Fruit fly (Drosophila melanogaster) whole organism, prepupa: ENCODE data around the gene Polr2F.

Experiments used
- Blimp-1 ChIP-seq: fragments of 200-800 bp; sonication (Bioruptor generic); optimal IDR thresholded peaks from 3 replicates; lab custom pipeline; 2017; ENCODE audit warnings: missing biosample characterization, missing genetic modification characterization, mild to moderate bottlenecking, moderate library complexity, missing genetic modification reagents
- CG10669 ChIP-seq: fragments of 200-800 bp; sonication (Bioruptor generic); optimal IDR thresholded peaks from 3 replicates; lab custom pipeline; 2018; ENCODE audit warnings: missing biosample characterization, mild to moderate bottlenecking, missing genetic modification characterization, moderate library complexity
- CG11294 ChIP-seq: fragments of 200-800 bp; sonication (Bioruptor generic); IDR thresholded peaks from 2 replicates; pipeline ENCODE4 v1.3.6; 2022; ENCODE audit warnings: missing biosample characterization, missing genetic modification characterization
- CG11762 ChIP-seq: fragments of 200-800 bp; sonication (Bioruptor generic); optimal IDR thresholded peaks from 3 replicates; lab custom pipeline; 2016; ENCODE audit warnings: missing biosample characterization, missing genetic modification characterization; ENCODE audit not compliant: insufficient read depth
- CG11902 ChIP-seq: fragments of 200-800 bp; sonication (Bioruptor generic); optimal IDR thresholded peaks from 3 replicates; lab custom pipeline; 2016; ENCODE audit warnings: missing biosample characterization, missing genetic modification characterization
- CG15336 ChIP-seq: fragments of 200-800 bp; sonication (Bioruptor generic); IDR thresholded peaks from 2 replicates; pipeline ENCODE4 v1.3.6; 2022; ENCODE audit warnings: missing biosample characterization, missing genetic modification characterization
- CG16779 ChIP-seq: fragments of 200-800 bp; sonication (Bioruptor generic); optimal IDR thresholded peaks from 3 replicates; lab custom pipeline; 2017; ENCODE audit warnings: missing biosample characterization, mild to moderate bottlenecking, missing genetic modification characterization
- CG3032 ChIP-seq: fragments of 200-800 bp; optimal IDR thresholded peaks from 2 replicates; lab custom pipeline; 2019; ENCODE audit warnings: missing biosample characterization, mild to moderate bottlenecking, missing genetic modification characterization, moderate library complexity
- CG31627 ChIP-seq: fragments of 200-800 bp; sonication (Bioruptor generic); optimal IDR thresholded peaks from 3 replicates; lab custom pipeline; 2016; ENCODE audit warnings: missing biosample characterization, missing genetic modification characterization
- CG32006 ChIP-seq: fragments of 200-800 bp; sonication (Bioruptor generic); optimal IDR thresholded peaks from 3 replicates; lab custom pipeline; 2017; ENCODE audit warnings: missing biosample characterization, mild to moderate bottlenecking, missing genetic modification characterization
- CG34406 ChIP-seq: fragments of 200-800 bp; sonication (Bioruptor generic); optimal IDR thresholded peaks from 3 replicates; lab custom pipeline; 2016; ENCODE audit warnings: missing biosample characterization, missing genetic modification characterization
- CG3919 ChIP-seq: fragments of 200-800 bp; sonication (Bioruptor generic); optimal IDR thresholded peaks from 3 replicates; lab custom pipeline; 2016; ENCODE audit warnings: missing biosample characterization, missing genetic modification characterization
- CG4318 ChIP-seq: fragments of 200-800 bp; sonication (Bioruptor generic); optimal IDR thresholded peaks from 3 replicates; lab custom pipeline; 2017; ENCODE audit warnings: missing biosample characterization, mild to moderate bottlenecking, missing genetic modification characterization
- CG6163 ChIP-seq: fragments of 200-800 bp; sonication (Bioruptor generic); IDR thresholded peaks from 3 replicates; pipeline ENCODE4 v1.3.6; 2022; ENCODE audit warnings: missing biosample characterization, missing genetic modification characterization
- CG6276 ChIP-seq: fragments of 200-800 bp; sonication (Bioruptor generic); optimal IDR thresholded peaks from 2 replicates; lab custom pipeline; 2017; ENCODE audit warnings: missing biosample characterization, mild to moderate bottlenecking, missing genetic modification characterization
- CG6792 ChIP-seq: fragments of 200-800 bp; sonication (Bioruptor generic); optimal IDR thresholded peaks from 3 replicates; lab custom pipeline; 2016; ENCODE audit warnings: missing biosample characterization, missing genetic modification characterization
- CG6808 ChIP-seq: fragments of 200-800 bp; sonication (Bioruptor generic); optimal IDR thresholded peaks from 3 replicates; lab custom pipeline; 2017; ENCODE audit warnings: missing biosample characterization, missing genetic modification characterization, mild to moderate bottlenecking, moderate library complexity, missing genetic modification reagents
- CG6854 ChIP-seq: fragments of 200-800 bp; sonication (Bioruptor generic); optimal IDR thresholded peaks from 2 replicates; lab custom pipeline; 2017; ENCODE audit warnings: missing biosample characterization, mild to moderate bottlenecking, missing genetic modification characterization
- CG8119 ChIP-seq: fragments of 200-800 bp; sonication (Bioruptor generic); IDR thresholded peaks from 3 replicates; pipeline ENCODE4 v1.3.6; 2022; ENCODE audit warnings: missing biosample characterization, missing genetic modification characterization
- CG8632 ChIP-seq: fragments of 200-800 bp; sonication (Bioruptor generic); optimal IDR thresholded peaks from 3 replicates; lab custom pipeline; 2016; ENCODE audit warnings: missing biosample characterization, missing genetic modification characterization
- Eip75B ChIP-seq: fragments of 200-800 bp; sonication (Bioruptor generic); optimal IDR thresholded peaks from 3 replicates; lab custom pipeline; 2016; ENCODE audit warnings: missing biosample characterization, missing genetic modification characterization
- Eip78C ChIP-seq: fragments of 200-800 bp; sonication (Bioruptor generic); peaks from one replicate; lab custom pipeline; 2016; ENCODE audit warnings: missing biosample characterization, missing genetic modification characterization
- Eip93F ChIP-seq: fragments of 200-800 bp; sonication (Bioruptor generic); optimal IDR thresholded peaks from 2 replicates; lab custom pipeline; 2016; ENCODE audit warnings: missing biosample characterization, mild to moderate bottlenecking, missing genetic modification characterization
- Ets21C ChIP-seq: fragments of 200-800 bp; sonication (Bioruptor generic); optimal IDR thresholded peaks from 3 replicates; lab custom pipeline; 2016; ENCODE audit warnings: missing biosample characterization, missing genetic modification characterization
- Gug ChIP-seq: fragments of 200-800 bp; sonication (Bioruptor generic); IDR thresholded peaks from 2 replicates; pipeline ENCODE4 v1.3.6; 2022; ENCODE audit warnings: missing biosample characterization, missing genetic modification characterization
- Hr38 ChIP-seq: sonication (Bioruptor generic); optimal IDR thresholded peaks from 2 replicates; lab custom pipeline; 2016; ENCODE audit warnings: missing biosample characterization, missing genetic modification characterization
- Lpt ChIP-seq: fragments of 200-800 bp; sonication (Bioruptor generic); optimal IDR thresholded peaks from 3 replicates; lab custom pipeline; 2016; ENCODE audit warnings: missing biosample characterization, missing genetic modification characterization
- Met ChIP-seq: fragments of 200-800 bp; sonication (Bioruptor generic); optimal IDR thresholded peaks from 3 replicates; lab custom pipeline; 2016; ENCODE audit warnings: missing biosample characterization, missing genetic modification characterization
- OdsH ChIP-seq: fragments of 200-800 bp; sonication (Bioruptor generic); optimal IDR thresholded peaks from 3 replicates; lab custom pipeline; 2016; ENCODE audit warnings: missing biosample characterization, missing genetic modification characterization
- Smox ChIP-seq: fragments of 200-800 bp; sonication (Bioruptor generic); optimal IDR thresholded peaks from 3 replicates; lab custom pipeline; 2016; ENCODE audit warnings: missing biosample characterization, missing genetic modification characterization
- Sox102F ChIP-seq: fragments of 200-800 bp; sonication (Bioruptor generic); optimal IDR thresholded peaks from 2 replicates; lab custom pipeline; 2016; ENCODE audit warnings: missing biosample characterization, mild to moderate bottlenecking, missing genetic modification characterization
- Sox14 ChIP-seq: fragments of 200-800 bp; sonication (Bioruptor generic); optimal IDR thresholded peaks from 3 replicates; lab custom pipeline; 2016; ENCODE audit warnings: missing biosample characterization, missing genetic modification characterization
- Sox15 ChIP-seq: fragments of 200-800 bp; sonication (Bioruptor generic); optimal IDR thresholded peaks from 3 replicates; lab custom pipeline; 2016; ENCODE audit warnings: missing biosample characterization, missing genetic modification characterization
- achi ChIP-seq: fragments of 200-800 bp; sonication (Bioruptor generic); optimal IDR thresholded peaks from 3 replicates; lab custom pipeline; 2016; ENCODE audit warnings: missing biosample characterization, missing genetic modification characterization
- cyc ChIP-seq: fragments of 200-800 bp; sonication (Bioruptor generic); optimal IDR thresholded peaks from 3 replicates; lab custom pipeline; 2016; ENCODE audit warnings: missing biosample characterization, missing genetic modification characterization
- dsx ChIP-seq: fragments of 200-800 bp; optimal IDR thresholded peaks from 3 replicates; lab custom pipeline; 2019; ENCODE audit warnings: missing biosample characterization, mild to moderate bottlenecking, missing genetic modification characterization, moderate library complexity; ENCODE audit not compliant: poor library complexity, severe bottlenecking
- eg ChIP-seq: fragments of 200-800 bp; sonication (Bioruptor generic); IDR thresholded peaks from 3 replicates; pipeline ENCODE4 v1.3.6; 2022; ENCODE audit warnings: missing biosample characterization, missing genetic modification characterization
- esn ChIP-seq: fragments of 200-800 bp; sonication (Bioruptor generic); optimal IDR thresholded peaks from 2 replicates; lab custom pipeline; 2016; ENCODE audit warnings: missing biosample characterization, mild to moderate bottlenecking, missing genetic modification characterization, moderate library complexity
- fd59A ChIP-seq: fragments of 200-800 bp; sonication (Bioruptor generic); optimal IDR thresholded peaks from 2 replicates; lab custom pipeline; 2017; ENCODE audit warnings: missing biosample characterization, mild to moderate bottlenecking, missing genetic modification characterization, missing genetic modification reagents
- fd85E ChIP-seq: fragments of 200-800 bp; sonication (Bioruptor generic); optimal IDR thresholded peaks from 3 replicates; lab custom pipeline; 2016; ENCODE audit warnings: missing biosample characterization, missing genetic modification characterization
- fkh ChIP-seq: fragments of 200-800 bp; sonication (Bioruptor generic); optimal IDR thresholded peaks from 3 replicates; lab custom pipeline; 2017; ENCODE audit warnings: missing biosample characterization, mild to moderate bottlenecking, missing genetic modification characterization, moderate library complexity
- lz ChIP-seq: fragments of 200-800 bp; sonication (Bioruptor generic); optimal IDR thresholded peaks from 3 replicates; lab custom pipeline; 2016; ENCODE audit warnings: missing biosample characterization, missing genetic modification characterization
- net ChIP-seq: fragments of 200-800 bp; sonication (Bioruptor generic); optimal IDR thresholded peaks from 3 replicates; lab custom pipeline; 2016; ENCODE audit warnings: missing biosample characterization, missing genetic modification characterization
- pdm3 ChIP-seq: fragments of 200-800 bp; sonication (Bioruptor generic); optimal IDR thresholded peaks from 3 replicates; lab custom pipeline; 2016; ENCODE audit warnings: missing biosample characterization, missing genetic modification characterization
- salr ChIP-seq, 2 experiments: fragments of 200-800 bp; sonication (Bioruptor generic); optimal IDR thresholded peaks; 3 replicates each; lab custom pipeline; 2016 to 2018; ENCODE audit warnings: missing biosample characterization in 2 of 2, missing genetic modification characterization in 2 of 2, mild to moderate bottlenecking in 1 of 2
- spab ChIP-seq: fragments of 200-800 bp; sonication (Bioruptor generic); optimal IDR thresholded peaks from 2 replicates; lab custom pipeline; 2017; ENCODE audit warnings: missing biosample characterization, mild to moderate bottlenecking, missing genetic modification characterization, missing genetic modification reagents
- svp ChIP-seq: fragments of 200-800 bp; sonication (Bioruptor generic); peaks from one replicate; lab custom pipeline; 2016; ENCODE audit warnings: missing biosample characterization, missing genetic modification characterization
- topi ChIP-seq: fragments of 200-800 bp; sonication (Bioruptor generic); optimal IDR thresholded peaks from 3 replicates; lab custom pipeline; 2016; ENCODE audit warnings: missing biosample characterization, missing genetic modification characterization

Gene Polr2F

dm6 chr3R:5330338-5330737, 41.3 kb upstream of the Polr2F start (continued):
- TF ChIP-seq CG6276 (GFP tag; lab: Kevin White, UChicago) = peak; percentile 1
- peak; percentile 31 for TF ChIP-seq achi
- TF ChIP-seq svp (GFP tag; lab: Kevin White, UChicago) = no peak
- TF ChIP-seq CG3919 = peak; percentile 19
- peak; percentile 39; the same call in 1 of the 3 replicates for TF ChIP-seq CG6163
- no peak for TF ChIP-seq Gug (GFP tag; lab: Robert Waterston, UW)

dm6 chr3R:5331764-5332405, 39.7 kb upstream of the Polr2F start:
- peak; percentile 35 for TF ChIP-seq fd59A (GFP tag; lab: Kevin White, UChicago)
- TF ChIP-seq achi = peak; percentile 41
- peak; percentile 53 for TF ChIP-seq CG3032 (tag; lab: Kevin White, UChicago)
- TF ChIP-seq net (GFP tag; lab: Kevin White, UChicago) = peak; percentile 21
- TF ChIP-seq eg = no peak
- TF ChIP-seq CG16779 (tag; lab: Kevin White, UChicago) = no peak
- TF ChIP-seq Sox14 (GFP tag; lab: Kevin White, UChicago) = peak; percentile 69
- peak; percentile 65 for TF ChIP-seq Eip75B (GFP tag; lab: Kevin White, UChicago)
- peak; percentile 83 for TF ChIP-seq CG6854
- TF ChIP-seq CG11762 (GFP tag; lab: Kevin White, UChicago) = no peak
- peak; percentile 76 for TF ChIP-seq svp (GFP tag; lab: Kevin White, UChicago)
- TF ChIP-seq lz (GFP tag; lab: Kevin White, UChicago) = peak; percentile 49
- peak; percentile 49 for TF ChIP-seq Met (GFP tag; lab: Kevin White, UChicago)
- peak; percentile 71 for TF ChIP-seq esn (GFP tag; lab: Kevin White, UChicago)
- TF ChIP-seq Eip93F (GFP tag; lab: Kevin White, UChicago) = no peak
- no peak for TF ChIP-seq CG8119 (GFP tag; lab: Robert Waterston, UW)
- TF ChIP-seq CG11902 (GFP tag; lab: Kevin White, UChicago) = peak; percentile 15
- TF ChIP-seq CG15336 (GFP tag; lab: Robert Waterston, UW) = no peak
- peak; percentile 62 for TF ChIP-seq topi (GFP tag; lab: Kevin White, UChicago)
- peak; percentile 68 for TF ChIP-seq dsx
- TF ChIP-seq CG6163 = peak; percentile 29; the same call in 1 of the 3 replicates
- peak; percentile 43 for TF ChIP-seq Sox15 (GFP tag; lab: Kevin White, UChicago)
- TF ChIP-seq salr (GFP tag; optimal IDR thresholded peaks at IDR 0.05; lab: Kevin White, UChicago) = no peak
- TF ChIP-seq CG32006 (GFP tag; lab: Kevin White, UChicago) = no peak
- peak; percentile 50 for TF ChIP-seq Sox102F (GFP tag; lab: Kevin White, UChicago)
- no peak for TF ChIP-seq CG6276 (GFP tag; lab: Kevin White, UChicago)
- peak; percentile 61 for TF ChIP-seq spab
- TF ChIP-seq Blimp-1 = peak; percentile 82
- peak; percentile 53 for TF ChIP-seq CG3919
- peak; percentile 49 for TF ChIP-seq pdm3 (GFP tag; lab: Kevin White, UChicago)
- TF ChIP-seq Lpt (GFP tag; lab: Kevin White, UChicago) = no peak
- TF ChIP-seq CG10669 (GFP tag; lab: Kevin White, UChicago) = peak; percentile 70
- no peak for TF ChIP-seq Hr38
- TF ChIP-seq Ets21C (GFP tag; lab: Kevin White, UChicago) = no peak
- peak; percentile 51 for TF ChIP-seq CG31627 (GFP tag; lab: Kevin White, UChicago)
- no peak for TF ChIP-seq fd85E (GFP tag; lab: Kevin White, UChicago)
- no peak for TF ChIP-seq CG11294 (GFP tag; lab: Robert Waterston, UW)
- peak; percentile 52 for TF ChIP-seq CG6792 (GFP tag; lab: Kevin White, UChicago)
- TF ChIP-seq cyc (GFP tag; lab: Kevin White, UChicago) = peak; percentile 46
- TF ChIP-seq Gug (GFP tag; lab: Robert Waterston, UW) = no peak
- TF ChIP-seq fkh (GFP tag; lab: Kevin White, UChicago) = no peak
- peak; percentile 24 for TF ChIP-seq CG8632
- TF ChIP-seq Eip78C = peak; percentile 91
- peak; percentile 43 for TF ChIP-seq CG34406 (GFP tag; lab: Kevin White, UChicago)
- peak; percentile 60 for TF ChIP-seq OdsH (GFP tag; lab: Kevin White, UChicago)
- TF ChIP-seq CG4318 (GFP tag; lab: Kevin White, UChicago) = no peak
- peak; percentile 50 for TF ChIP-seq CG6808
- TF ChIP-seq Smox (GFP tag; lab: Kevin White, UChicago) = peak; percentile 59
